Worm (Caenorhabditis elegans) whole organism, midembryonic: ENCODE results near the gene ZK1240.3.

Source experiments
- cog-1 ChIP-seq: sonication (generic microtip); optimal IDR thresholded peaks from 2 replicates; lab custom pipeline; 2016; ENCODE audit warnings: missing genetic modification characterization, missing compliant biosample characterization
- flt-1 ChIP-seq: fragments of 200-800 bp; sonication (Bioruptor generic); IDR thresholded peaks from 2 replicates; pipeline ENCODE4 v1.3.6; 2022; ENCODE audit warnings: missing genetic modification characterization, missing compliant biosample characterization
- klf-2 ChIP-seq: fragments of 200-800 bp; sonication (Bioruptor generic); conservative IDR thresholded peaks from 2 replicates; pipeline ENCODE4 v1.3.6; 2022; ENCODE audit warnings: missing genetic modification reagents, missing genetic modification characterization, missing compliant biosample characterization
- med-1 ChIP-seq: sonication (generic microtip); optimal IDR thresholded peaks from 2 replicates; lab custom pipeline; 2017; ENCODE audit warnings: missing genetic modification characterization, mild to moderate bottlenecking, missing compliant biosample characterization, antibody characterized with exemption, missing genetic modification reagents; ENCODE audit not compliant: insufficient read depth
- tab-1 ChIP-seq: fragments of 200-800 bp; sonication (Bioruptor generic); IDR thresholded peaks from 2 replicates; pipeline ENCODE4 v1.3.6; 2022; ENCODE audit warnings: missing genetic modification characterization, missing compliant biosample characterization
- ztf-29 ChIP-seq: fragments of 200-800 bp; sonication (Bioruptor generic); IDR thresholded peaks from 2 replicates; pipeline ENCODE4 v1.3.6; 2022; ENCODE audit warnings: missing genetic modification reagents, missing genetic modification characterization, missing compliant biosample characterization

DNA sequence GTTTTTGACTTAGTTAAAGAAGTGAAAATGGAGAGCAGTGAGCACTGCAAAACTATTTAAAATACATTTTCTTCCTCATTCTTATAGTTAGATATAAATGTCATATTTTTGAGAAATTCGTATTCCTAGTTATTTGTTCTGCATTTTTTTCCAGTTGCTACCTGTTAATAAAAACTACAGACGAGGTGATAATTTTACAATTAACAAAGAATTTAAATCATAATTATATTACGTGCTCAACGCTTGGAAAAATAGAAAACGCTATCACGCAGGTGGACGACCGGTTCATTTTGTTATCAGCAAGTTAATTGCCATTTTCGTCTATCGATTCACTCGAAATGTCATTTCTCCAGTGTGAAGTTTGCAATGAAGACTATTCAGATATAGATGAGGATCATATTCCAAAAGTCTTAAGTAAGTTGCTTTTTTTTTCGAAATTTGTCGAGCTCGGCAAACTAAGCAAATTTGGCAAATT is 2.2 kb upstream of the ZK1240.3 start, which contains the start of the genes ZK1240.5 and ZK1240.9:
- TF ChIP-seq flt-1 (GFP tag; lab: Robert Waterston, UW) = no peak
- no peak for TF ChIP-seq med-1 (GFP tag; lab: Kevin White, UChicago)
- no peak for TF ChIP-seq ztf-29 (GFP tag; lab: Robert Waterston, UW)
- TF ChIP-seq tab-1 (GFP tag; lab: Robert Waterston, UW) = no peak
- no peak for TF ChIP-seq cog-1 (tag; lab: Kevin White, UChicago)
- TF ChIP-seq klf-2 (GFP tag; lab: Robert Waterston, UW) = no peak
